Worm (Caenorhabditis elegans) whole organism, L2 larva: Measurements from ENCODE around the gene Y32F6B.1.

ENCODE experiments used
- C34F6.9 ChIP-seq: fragments of 150-350 bp; optimal IDR thresholded peaks from 2 replicates; lab custom pipeline; 2014; ENCODE audit warnings: missing biosample characterization, missing genetic modification characterization
- F13H6.1 ChIP-seq: sonication (generic microtip); optimal IDR thresholded peaks from 2 replicates; lab custom pipeline; 2016; ENCODE audit warnings: missing genetic modification characterization, missing compliant biosample characterization
- R02D3.7 ChIP-seq: fragments of 150-350 bp; optimal IDR thresholded peaks from 2 replicates; lab custom pipeline; 2014; ENCODE audit warnings: missing biosample characterization, missing genetic modification characterization
- Y55F3AM.14 ChIP-seq: fragments of 200-800 bp; sonication (Bioruptor generic); optimal IDR thresholded peaks from 2 replicates; lab custom pipeline; 2018; ENCODE audit warnings: mild to moderate bottlenecking, missing genetic modification characterization, missing compliant biosample characterization
- alr-1 ChIP-seq: fragments of 150-350 bp; optimal IDR thresholded peaks from 2 replicates; lab custom pipeline; 2014; ENCODE audit warnings: missing biosample characterization, missing genetic modification characterization
- ama-1 ChIP-seq: fragments of 150-350 bp; optimal IDR thresholded peaks from 2 replicates; lab custom pipeline; 2018; ENCODE audit warnings: inconsistent platforms
- blmp-1 ChIP-seq: sonication (generic microtip); optimal IDR thresholded peaks from 2 replicates; lab custom pipeline; 2017; ENCODE audit warnings: missing genetic modification characterization, mild to moderate bottlenecking, missing compliant biosample characterization, antibody characterized with exemption, moderate library complexity; ENCODE audit not compliant: insufficient read depth
- ceh-16 ChIP-seq: fragments of 150-350 bp; optimal IDR thresholded peaks from 2 replicates; lab custom pipeline; 2014; ENCODE audit warnings: missing biosample characterization, missing genetic modification characterization
- crh-2 ChIP-seq: sonication (generic microtip); optimal IDR thresholded peaks from 2 replicates; lab custom pipeline; 2017; ENCODE audit warnings: missing biosample characterization, missing genetic modification characterization
- dmd-4 ChIP-seq: sonication (generic microtip); optimal IDR thresholded peaks from 2 replicates; lab custom pipeline; 2017; ENCODE audit warnings: missing biosample characterization, missing genetic modification characterization
- egl-27 ChIP-seq: sonication (generic microtip); optimal IDR thresholded peaks from 3 replicates; lab custom pipeline; 2017; ENCODE audit warnings: missing biosample characterization, missing genetic modification reagents, missing genetic modification characterization
- elt-1 ChIP-seq: fragments of 150-350 bp; optimal IDR thresholded peaks from 2 replicates; lab custom pipeline; 2014; ENCODE audit warnings: missing biosample characterization, missing genetic modification characterization
- fos-1 ChIP-seq: fragments of 150-350 bp; optimal IDR thresholded peaks from 2 replicates; lab custom pipeline; 2014; ENCODE audit warnings: missing biosample characterization, missing genetic modification characterization
- gmeb-1 ChIP-seq: fragments of 150-350 bp; optimal IDR thresholded peaks from 2 replicates; lab custom pipeline; 2014; ENCODE audit warnings: missing biosample characterization, missing genetic modification characterization
- lin-13 ChIP-seq: fragments of 150-350 bp; optimal IDR thresholded peaks from 2 replicates; lab custom pipeline; 2014; ENCODE audit warnings: missing biosample characterization, missing genetic modification reagents, missing genetic modification characterization
- lin-39 ChIP-seq: fragments of 150-350 bp; optimal IDR thresholded peaks from 2 replicates; lab custom pipeline; 2014; ENCODE audit warnings: missing biosample characterization, missing genetic modification reagents, missing genetic modification characterization
- lsy-2 ChIP-seq, 2 experiments: fragments of 150-350 bp in 1 of 2; sonication (generic microtip) in 1 of 2; optimal IDR thresholded peaks; 2 replicates each; lab custom pipeline; 2014 to 2017; ENCODE audit warnings: missing biosample characterization in 2 of 2, missing genetic modification characterization in 2 of 2
- mab-5 ChIP-seq: fragments of 150-350 bp; optimal IDR thresholded peaks from 2 replicates; lab custom pipeline; 2014; ENCODE audit warnings: missing biosample characterization, missing genetic modification characterization
- mbf-1 ChIP-seq: sonication (generic microtip); optimal IDR thresholded peaks from 2 replicates; lab custom pipeline; 2017; ENCODE audit warnings: missing biosample characterization, missing genetic modification characterization
- mdl-1 ChIP-seq, 2 experiments: fragments of 150-350 bp in 1 of 2; sonication (generic microtip) in 1 of 2; optimal IDR thresholded peaks; 2 replicates each; lab custom pipeline; 2017; ENCODE audit warnings: missing biosample characterization in 2 of 2, missing genetic modification characterization in 2 of 2
- nhr-10 ChIP-seq: sonication (generic microtip); optimal IDR thresholded peaks from 2 replicates; lab custom pipeline; 2017; ENCODE audit warnings: missing biosample characterization, missing genetic modification characterization
- nhr-11 ChIP-seq: fragments of 150-350 bp; optimal IDR thresholded peaks from 2 replicates; lab custom pipeline; 2014; ENCODE audit warnings: missing biosample characterization, missing genetic modification characterization
- nhr-129 ChIP-seq: fragments of 150-350 bp; optimal IDR thresholded peaks from 2 replicates; lab custom pipeline; 2014; ENCODE audit warnings: missing biosample characterization, missing genetic modification characterization
- nhr-21 ChIP-seq: fragments of 150-350 bp; optimal IDR thresholded peaks from 2 replicates; lab custom pipeline; 2014; ENCODE audit warnings: missing biosample characterization, missing genetic modification characterization
- nhr-23 ChIP-seq: fragments of 150-350 bp; optimal IDR thresholded peaks from 2 replicates; lab custom pipeline; 2014; ENCODE audit warnings: missing biosample characterization, missing genetic modification reagents, missing genetic modification characterization
- nhr-237 ChIP-seq: fragments of 150-350 bp; optimal IDR thresholded peaks from 2 replicates; lab custom pipeline; 2014; ENCODE audit warnings: missing biosample characterization, missing genetic modification characterization
- nhr-6 ChIP-seq: fragments of 150-350 bp; optimal IDR thresholded peaks from 2 replicates; lab custom pipeline; 2014; ENCODE audit warnings: missing biosample characterization, missing genetic modification characterization
- nhr-77 ChIP-seq: fragments of 150-350 bp; optimal IDR thresholded peaks from 2 replicates; lab custom pipeline; 2014; ENCODE audit warnings: missing biosample characterization, missing genetic modification characterization
- peb-1 ChIP-seq: fragments of 150-350 bp; optimal IDR thresholded peaks from 2 replicates; lab custom pipeline; 2014; ENCODE audit warnings: missing biosample characterization, missing genetic modification characterization
- sem-4 ChIP-seq: fragments of 150-350 bp; optimal IDR thresholded peaks from 2 replicates; lab custom pipeline; 2014; ENCODE audit warnings: missing biosample characterization, missing genetic modification reagents, missing genetic modification characterization
- skn-1 ChIP-seq: sonication (generic microtip); optimal IDR thresholded peaks from 2 replicates; lab custom pipeline; 2017; ENCODE audit warnings: missing biosample characterization, missing genetic modification characterization
- sma-3 ChIP-seq: sonication (generic microtip); optimal IDR thresholded peaks from 2 replicates; lab custom pipeline; 2016; ENCODE audit warnings: missing genetic modification reagents, missing genetic modification characterization, missing compliant biosample characterization
- sma-9 ChIP-seq, 2 experiments: fragments of 150-350 bp in 1 of 2; sonication (generic microtip) in 1 of 2; optimal IDR thresholded peaks; 2 replicates each; lab custom pipeline; 2014 to 2016; ENCODE audit warnings: missing genetic modification characterization in 2 of 2, mild to moderate bottlenecking in 1 of 2, missing biosample characterization in 1 of 2, missing compliant biosample characterization in 1 of 2, missing genetic modification reagents in 1 of 2, moderate library complexity in 1 of 2
- unc-39 ChIP-seq: fragments of 150-350 bp; optimal IDR thresholded peaks from 2 replicates; lab custom pipeline; 2014; ENCODE audit warnings: missing biosample characterization, missing genetic modification characterization
- unc-55 ChIP-seq: fragments of 150-350 bp; sonication (generic microtip); optimal IDR thresholded peaks from 3 replicates; lab custom pipeline; 2014; ENCODE audit warnings: missing biosample characterization, missing genetic modification reagents, missing genetic modification characterization
- unc-62 ChIP-seq: fragments of 150-350 bp; optimal IDR thresholded peaks from 2 replicates; lab custom pipeline; 2014; ENCODE audit warnings: missing biosample characterization, missing genetic modification reagents, missing genetic modification characterization
- zag-1 ChIP-seq: fragments of 150-350 bp; optimal IDR thresholded peaks from 2 replicates; lab custom pipeline; 2014; ENCODE audit warnings: missing biosample characterization, missing genetic modification characterization
- ztf-1 ChIP-seq: fragments of 200-800 bp; sonication (Bioruptor generic); conservative IDR thresholded peaks from 2 replicates; pipeline ENCODE4 v1.3.6; 2022; ENCODE audit warnings: missing genetic modification characterization, missing compliant biosample characterization
- ztf-11 ChIP-seq: sonication (generic microtip); optimal IDR thresholded peaks from 2 replicates; lab custom pipeline; 2017; ENCODE audit warnings: missing biosample characterization, missing genetic modification characterization

Gene Y32F6B.1

ce11 chrV:10472901-10473774 is 11.4 kb downstream of the Y32F6B.1 start:
- TF ChIP-seq fos-1: no peak
- peak; percentile 43 for TF ChIP-seq nhr-21 (tag; lab: Kevin White, UChicago)
- no peak for TF ChIP-seq nhr-10
- no peak for TF ChIP-seq ama-1
- TF ChIP-seq skn-1 (tag; lab: Kevin White, UChicago): no peak
- no peak for TF ChIP-seq nhr-6
- peak; percentile 36 for TF ChIP-seq sma-9 (GFP tag; optimal IDR thresholded peaks at IDR 0.05; lab: Kevin White, UChicago)
- TF ChIP-seq sma-9 (tag; optimal IDR thresholded peaks at IDR 0.05; lab: Kevin White, UChicago): no peak
- TF ChIP-seq Y55F3AM.14 (GFP tag; lab: Kevin White, UChicago): peak; percentile 21
- TF ChIP-seq, all 48 proteins: peak for 3

ce11 chrV:10471007-10471406 is 13.5 kb downstream of the Y32F6B.1 start:
- TF ChIP-seq lin-39 (no peak), ztf-1 (no peak), sem-4 (no peak), nhr-129 (tag; lab: Kevin White, UChicago) (peak; percentile 27), ceh-16 (tag; lab: Kevin White, UChicago) (no peak), unc-62 (no peak), dmd-4 (no peak)

ce11 chrV:10469845-10470244 is 14.7 kb downstream of the Y32F6B.1 start:
- TF ChIP-seq nhr-77 (no peak), fos-1 (no peak), nhr-237 (no peak), nhr-10 (no peak), F13H6.1 (no peak), sma-3 (GFP tag; lab: Kevin White, UChicago) (no peak), unc-55 (GFP tag; lab: Kevin White, UChicago) (no peak), R02D3.7 (no peak), sem-4 (no peak), alr-1 (no peak), nhr-11 (no peak), mbf-1 (no peak), ztf-11 (tag; lab: Kevin White, UChicago) (no peak), C34F6.9 (tag; lab: Kevin White, UChicago) (no peak)

ce11 chrV:10468709-10469108 is 15.8 kb downstream of the Y32F6B.1 start:
- no peak for TF ChIP-seq lsy-2 (tag; optimal IDR thresholded peaks at IDR 0.05; lab: Kevin White, UChicago)
- TF ChIP-seq sem-4: no peak
- no peak for TF ChIP-seq F13H6.1
- TF ChIP-seq sma-9 (GFP tag; optimal IDR thresholded peaks at IDR 0.05; lab: Kevin White, UChicago): no peak
- TF ChIP-seq sma-9 (tag; optimal IDR thresholded peaks at IDR 0.05; lab: Kevin White, UChicago): no peak
- no peak for TF ChIP-seq mab-5 (tag; lab: Kevin White, UChicago)
- no peak for TF ChIP-seq gmeb-1
- TF ChIP-seq ztf-11 (tag; lab: Kevin White, UChicago): no peak
- TF ChIP-seq unc-62: no peak
- TF ChIP-seq egl-27: no peak
- no peak for TF ChIP-seq nhr-11
- no peak for TF ChIP-seq alr-1
- TF ChIP-seq elt-1 (tag; lab: Kevin White, UChicago): no peak
- no peak for TF ChIP-seq mdl-1 (tag; optimal IDR thresholded peaks at IDR 0.05; lab: Kevin White, UChicago)
- TF ChIP-seq ceh-16 (tag; lab: Kevin White, UChicago): no peak
- no peak for TF ChIP-seq nhr-77
- no peak for TF ChIP-seq crh-2 (tag; lab: Kevin White, UChicago)
- TF ChIP-seq mbf-1: no peak
- TF ChIP-seq fos-1: no peak
- TF ChIP-seq nhr-23: no peak

- TF ChIP-seq F13H6.1 (peak; percentile 41), egl-27 (no peak), skn-1 (tag; lab: Kevin White, UChicago) (no peak), sma-9 (GFP tag; optimal IDR thresholded peaks at IDR 0.05; lab: Kevin White, UChicago) (peak; percentile 68), sma-9 (tag; optimal IDR thresholded peaks at IDR 0.05; lab: Kevin White, UChicago) (no peak), fos-1 (peak; percentile 55), elt-1 (tag; lab: Kevin White, UChicago) (no peak), lsy-2 (tag; optimal IDR thresholded peaks at IDR 0.05; lab: Kevin White, UChicago) (peak in 1 of 2 experiments; percentile 11), lin-13 (GFP tag; lab: Kevin White, UChicago) (no peak), nhr-11 (no peak), sem-4 (no peak), mdl-1 (tag; optimal IDR thresholded peaks at IDR 0.05; lab: Kevin White, UChicago) (no peak), nhr-21 (tag; lab: Kevin White, UChicago) (no peak), ceh-16 (tag; lab: Kevin White, UChicago) (no peak), peb-1 (tag; lab: Kevin White, UChicago) (no peak), zag-1 (no peak), nhr-129 (tag; lab: Kevin White, UChicago) (peak; percentile 72), Y55F3AM.14 (GFP tag; lab: Kevin White, UChicago) (peak; percentile 40), sma-3 (GFP tag; lab: Kevin White, UChicago) (peak; percentile 6), ama-1 (peak; percentile 88), crh-2 (tag; lab: Kevin White, UChicago) (peak; percentile 88), mab-5 (tag; lab: Kevin White, UChicago) (no peak), unc-39 (tag; lab: Kevin White, UChicago) (no peak), blmp-1 (tag; lab: Kevin White, UChicago) (no peak)
Measured at ce11 chrV:10468190-10468589, 16.4 kb downstream of the Y32F6B.1 start, which contains the start of gene egl-9. Gene egl-9, plus strand, starts transcription at chrV:10468517.
